Worm (Caenorhabditis elegans): Measurements from ENCODE around the gene Y54G2A.41.

DNA sequence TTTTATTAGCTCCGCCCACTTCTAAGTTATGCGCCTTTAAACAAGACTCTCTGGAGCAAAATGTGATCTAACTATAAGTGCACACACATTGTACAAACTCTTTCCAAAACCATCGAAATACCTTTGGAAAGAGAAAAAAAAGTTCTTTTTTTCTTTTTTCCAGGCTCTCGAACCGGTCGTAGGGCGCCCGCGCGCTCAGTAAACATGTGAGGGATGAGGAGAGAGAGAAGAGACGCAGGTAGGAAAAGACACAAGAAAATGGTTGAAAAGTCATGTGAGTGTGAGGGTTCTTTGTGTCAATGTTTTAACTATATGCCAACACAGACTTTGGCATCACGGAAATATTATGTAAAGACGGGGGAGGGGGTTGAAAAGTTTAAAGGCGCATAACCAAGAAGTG, 22.8 kb downstream of the Y54G2A.41 start:
- TF ChIP-seq ttx-3 (tag; optimal IDR thresholded peaks at IDR 0.05) (no peak), elt-4 (tag; optimal IDR thresholded peaks at IDR 0.05) (no peak), ceh-22 (tag; optimal IDR thresholded peaks at IDR 0.05) (no peak), pha-4 (tag; optimal IDR thresholded peaks at IDR 0.05) (no peak)

All from whole organism, late embryonic.